Worm (Caenorhabditis elegans) whole organism, L4/young adult: ENCODE results near the gene cutl-24.

Experiments
- W03F9.2 ChIP-seq: fragments of 150-350 bp; optimal IDR thresholded peaks from 2 replicates; lab custom pipeline; 2014; ENCODE audit warnings: missing biosample characterization, missing genetic modification characterization
- dao-5 ChIP-seq: sonication (generic microtip); optimal IDR thresholded peaks from 2 replicates; lab custom pipeline; 2016; ENCODE audit warnings: missing genotype, missing genetic modification characterization, moderate library complexity, missing compliant biosample characterization
- him-1 ChIP-seq: sonication (generic microtip); optimal IDR thresholded peaks from 2 replicates; lab custom pipeline; 2016; ENCODE audit warnings: missing genotype, missing genetic modification reagents, missing genetic modification characterization, missing compliant biosample characterization

DNA sequence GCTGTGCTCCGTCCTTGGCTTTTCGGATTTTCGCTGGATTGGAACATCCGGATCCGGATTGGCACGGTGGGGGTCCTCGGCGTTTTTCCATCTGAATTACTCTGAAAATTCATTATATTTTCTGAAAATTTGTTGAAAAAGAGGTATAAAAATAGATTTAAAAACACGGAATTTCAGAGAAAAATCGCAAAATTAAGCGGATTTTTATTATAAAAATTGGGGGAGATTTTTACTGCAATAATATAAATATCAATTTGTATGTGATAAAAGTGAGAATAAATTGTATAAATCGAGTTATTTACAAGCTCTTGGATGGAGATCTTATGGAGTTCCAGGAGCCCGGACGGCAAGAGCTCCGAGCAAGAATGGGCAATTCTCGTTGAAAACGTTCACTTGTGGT lies 43.3 kb upstream of the cutl-24 start, which contains the start of gene tut-1:
- TF ChIP-seq dao-5 (tag; lab: Kevin White, UChicago) (no peak), him-1 (tag; lab: Kevin White, UChicago) (no peak), W03F9.2 (no peak)
